Worm (Caenorhabditis elegans) whole organism, mixed stage, embryonic: ENCODE results near the gene sri-30.
A peak's percentile ranks its signal among the peaks of the same experiment; 100 is the strongest.

Experiments
- M03D4.4 ChIP-seq: sonication (generic microtip); optimal IDR thresholded peaks from 2 replicates; lab custom pipeline; 2017; ENCODE audit warnings: mild to moderate bottlenecking, missing genetic modification characterization, missing compliant biosample characterization
- bed-3 ChIP-seq: fragments of 200-800 bp; sonication (Bioruptor generic); optimal IDR thresholded peaks from 3 replicates; lab custom pipeline; 2018; ENCODE audit warnings: mild to moderate bottlenecking, missing genetic modification characterization, moderate library complexity, missing compliant biosample characterization
- blmp-1 ChIP-seq: fragments of 150-350 bp; optimal IDR thresholded peaks from 2 replicates; lab custom pipeline; 2014; ENCODE audit warnings: missing biosample characterization, missing genetic modification characterization
- ceh-39 ChIP-seq: fragments of 150-350 bp; optimal IDR thresholded peaks from 2 replicates; lab custom pipeline; 2014; ENCODE audit warnings: missing biosample characterization, missing genetic modification characterization
- ceh-43 ChIP-seq: fragments of 200-800 bp; sonication (Bioruptor generic); optimal IDR thresholded peaks from 2 replicates; lab custom pipeline; 2018; ENCODE audit warnings: mild to moderate bottlenecking, missing genetic modification characterization, moderate library complexity, missing compliant biosample characterization
- ceh-83 ChIP-seq: fragments of 200-800 bp; sonication (Bioruptor generic); optimal IDR thresholded peaks from 2 replicates; lab custom pipeline; 2018; ENCODE audit warnings: mild to moderate bottlenecking, missing genetic modification characterization, missing compliant biosample characterization
- ces-1 ChIP-seq: fragments of 150-350 bp; optimal IDR thresholded peaks from 2 replicates; lab custom pipeline; 2014; ENCODE audit warnings: missing biosample characterization, missing genetic modification reagents, missing genetic modification characterization
- cnd-1 ChIP-seq: fragments of 200-800 bp; sonication (Bioruptor generic); optimal IDR thresholded peaks from 2 replicates; lab custom pipeline; 2018; ENCODE audit warnings: mild to moderate bottlenecking, missing genetic modification characterization, missing compliant biosample characterization
- drap-1 ChIP-seq: fragments of 200-800 bp; sonication (Bioruptor generic); optimal IDR thresholded peaks from 3 replicates; lab custom pipeline; 2018; ENCODE audit warnings: mild to moderate bottlenecking, missing genetic modification characterization, missing compliant biosample characterization
- elt-1 ChIP-seq: sonication (generic microtip); optimal IDR thresholded peaks from 2 replicates; lab custom pipeline; 2017; ENCODE audit warnings: missing genetic modification characterization, mild to moderate bottlenecking, missing compliant biosample characterization, antibody characterized with exemption, moderate library complexity, borderline replicate concordance; ENCODE audit not compliant: insufficient read depth
- elt-3 ChIP-seq: fragments of 150-350 bp; optimal IDR thresholded peaks from 2 replicates; lab custom pipeline; 2014; ENCODE audit warnings: missing biosample characterization, missing genetic modification characterization
- flh-1 ChIP-seq: fragments of 200-800 bp; sonication (Bioruptor generic); optimal IDR thresholded peaks from 2 replicates; lab custom pipeline; 2018; ENCODE audit warnings: mild to moderate bottlenecking, missing genetic modification characterization, moderate library complexity, missing compliant biosample characterization
- ham-2 ChIP-seq: fragments of 200-800 bp; sonication (Bioruptor generic); optimal IDR thresholded peaks from 2 replicates; lab custom pipeline; 2018; ENCODE audit warnings: mild to moderate bottlenecking, missing genetic modification characterization, missing compliant biosample characterization
- hlh-1 ChIP-seq: fragments of 150-350 bp; optimal IDR thresholded peaks from 2 replicates; lab custom pipeline; 2014; ENCODE audit warnings: missing biosample characterization, missing genetic modification reagents, missing genetic modification characterization
- lin-13 ChIP-seq: fragments of 150-350 bp; optimal IDR thresholded peaks from 2 replicates; lab custom pipeline; 2014; ENCODE audit warnings: missing biosample characterization, missing genetic modification characterization
- lin-32 ChIP-seq: fragments of 200-800 bp; sonication (Bioruptor generic); optimal IDR thresholded peaks from 2 replicates; lab custom pipeline; 2018; ENCODE audit warnings: mild to moderate bottlenecking, missing genetic modification characterization, missing compliant biosample characterization
- lsy-2 ChIP-seq: fragments of 150-350 bp; optimal IDR thresholded peaks from 2 replicates; lab custom pipeline; 2014; ENCODE audit warnings: missing biosample characterization, missing genetic modification characterization
- mab-5 ChIP-seq: fragments of 150-350 bp; optimal IDR thresholded peaks from 2 replicates; lab custom pipeline; 2014; ENCODE audit warnings: missing biosample characterization, missing genetic modification characterization
- mep-1 ChIP-seq: fragments of 150-350 bp; optimal IDR thresholded peaks from 2 replicates; lab custom pipeline; 2017; ENCODE audit warnings: missing biosample characterization, missing genetic modification reagents, missing genetic modification characterization, inconsistent platforms
- mls-2 ChIP-seq: sonication (generic microtip); optimal IDR thresholded peaks from 2 replicates; lab custom pipeline; 2016; ENCODE audit warnings: mild to moderate bottlenecking, missing genetic modification characterization, moderate library complexity, missing compliant biosample characterization
- nhr-12 ChIP-seq: fragments of 150-350 bp; optimal IDR thresholded peaks from 2 replicates; lab custom pipeline; 2014; ENCODE audit warnings: missing biosample characterization, missing genetic modification characterization
- nhr-2 ChIP-seq: fragments of 150-350 bp; optimal IDR thresholded peaks from 2 replicates; lab custom pipeline; 2014; ENCODE audit warnings: missing biosample characterization, missing genetic modification characterization
- nhr-237 ChIP-seq: fragments of 150-350 bp; optimal IDR thresholded peaks from 2 replicates; lab custom pipeline; 2014; ENCODE audit warnings: missing biosample characterization, missing genetic modification characterization
- nhr-28 ChIP-seq: fragments of 150-350 bp; optimal IDR thresholded peaks from 2 replicates; lab custom pipeline; 2014; ENCODE audit warnings: missing biosample characterization, missing genetic modification characterization
- nhr-76 ChIP-seq: sonication (generic microtip); optimal IDR thresholded peaks from 2 replicates; lab custom pipeline; 2017; ENCODE audit warnings: missing biosample characterization, missing genetic modification characterization
- pha-4 ChIP-seq: fragments of 150-350 bp; optimal IDR thresholded peaks from 2 replicates; lab custom pipeline; 2018; ENCODE audit warnings: missing biosample characterization, missing genetic modification reagents, missing genetic modification characterization
- sem-2 ChIP-seq: fragments of 200-800 bp; sonication (Bioruptor generic); optimal IDR thresholded peaks from 2 replicates; lab custom pipeline; 2018; ENCODE audit warnings: mild to moderate bottlenecking, missing genetic modification characterization, missing compliant biosample characterization
- snpc-4 ChIP-seq: fragments of 150-350 bp; optimal IDR thresholded peaks from 2 replicates; lab custom pipeline; 2014; ENCODE audit warnings: missing biosample characterization, missing genetic modification characterization
- sptf-1 ChIP-seq: sonication (generic microtip); optimal IDR thresholded peaks from 2 replicates; lab custom pipeline; 2017; ENCODE audit warnings: mild to moderate bottlenecking, missing genetic modification characterization, moderate library complexity, missing compliant biosample characterization
- tbx-8 ChIP-seq: fragments of 200-800 bp; sonication (Bioruptor generic); optimal IDR thresholded peaks from 2 replicates; lab custom pipeline; 2018; ENCODE audit warnings: mild to moderate bottlenecking, missing genetic modification characterization, moderate library complexity, missing compliant biosample characterization
- unc-120 ChIP-seq: sonication (generic microtip); optimal IDR thresholded peaks from 2 replicates; lab custom pipeline; 2017; ENCODE audit warnings: missing genetic modification characterization, missing compliant biosample characterization; ENCODE audit not compliant: poor library complexity, severe bottlenecking
- unc-39 ChIP-seq: fragments of 150-350 bp; optimal IDR thresholded peaks from 2 replicates; lab custom pipeline; 2014; ENCODE audit warnings: missing biosample characterization, missing genetic modification characterization
- unc-62 ChIP-seq: fragments of 150-350 bp; optimal IDR thresholded peaks from 2 replicates; lab custom pipeline; 2014; ENCODE audit warnings: missing biosample characterization, missing genetic modification reagents, missing genetic modification characterization
- zip-8 ChIP-seq: fragments of 150-350 bp; optimal IDR thresholded peaks from 2 replicates; lab custom pipeline; 2014; ENCODE audit warnings: missing biosample characterization, missing genetic modification characterization
- ztf-11 ChIP-seq: fragments of 150-350 bp; optimal IDR thresholded peaks from 2 replicates; lab custom pipeline; 2014; ENCODE audit warnings: missing biosample characterization, missing genetic modification characterization

sri-30 gene

ce11 chrII:3070182-3070581 lies 24.2 kb downstream of the sri-30 start:
- TF ChIP-seq ceh-83 (GFP tag; lab: Kevin White, UChicago), result no peak
- TF ChIP-seq ceh-39 (tag; lab: Kevin White, UChicago), result no peak
- no peak for TF ChIP-seq unc-120 (tag; lab: Kevin White, UChicago)
- TF ChIP-seq ham-2 (GFP tag; lab: Kevin White, UChicago), result no peak
- TF ChIP-seq, all 35 proteins: peak for 0

ce11 chrII:3071012-3071749 lies 25.2 kb downstream of the sri-30 start, which contains the start of gene Y25C1A.7:
Y25C1A.7 (minus strand) TSS chrII:3071062.
- TF ChIP-seq nhr-2 (no peak), pha-4 (tag; lab: Kevin White, UChicago) (no peak), lin-32 (no peak), nhr-237 (tag; lab: Kevin White, UChicago) (no peak), sptf-1 (tag; lab: Kevin White, UChicago) (no peak), ceh-83 (GFP tag; lab: Kevin White, UChicago) (no peak), mab-5 (no peak), mls-2 (no peak), lsy-2 (tag; lab: Kevin White, UChicago) (no peak), ztf-11 (tag; lab: Kevin White, UChicago) (no peak), flh-1 (no peak)

ce11 chrII:3076915-3077314 lies 30.9 kb downstream of the sri-30 start, which contains the start of gene Y25C1A.8:
Y25C1A.8 (minus strand) TSS chrII:3076959.
- TF ChIP-seq nhr-76 (tag; lab: Kevin White, UChicago), result no peak
- no peak for TF ChIP-seq zip-8 (tag; lab: Kevin White, UChicago)
- no peak for TF ChIP-seq ceh-39 (tag; lab: Kevin White, UChicago)
- TF ChIP-seq tbx-8 (GFP tag; lab: Kevin White, UChicago), result peak; percentile 20
- TF ChIP-seq snpc-4 (tag; lab: Kevin White, UChicago), result no peak
- no peak for TF ChIP-seq nhr-2
- TF ChIP-seq unc-120 (tag; lab: Kevin White, UChicago), result peak; percentile 10
- TF ChIP-seq lsy-2 (tag; lab: Kevin White, UChicago), result peak; percentile 99
- TF ChIP-seq sptf-1 (tag; lab: Kevin White, UChicago), result peak; percentile 70
- TF ChIP-seq ceh-43 (GFP tag; lab: Kevin White, UChicago), result peak; percentile 44
- no peak for TF ChIP-seq nhr-12 (tag; lab: Kevin White, UChicago)
- TF ChIP-seq cnd-1 (tag; lab: Kevin White, UChicago), result no peak
- TF ChIP-seq lin-32, result no peak
- peak; percentile 68 for TF ChIP-seq ceh-83 (GFP tag; lab: Kevin White, UChicago)
- TF ChIP-seq nhr-28 (tag; lab: Kevin White, UChicago), result no peak
- TF ChIP-seq pha-4 (tag; lab: Kevin White, UChicago), result peak; percentile 78
- TF ChIP-seq mep-1 (tag; lab: Kevin White, UChicago), result peak; percentile 49
- peak; percentile 31 for TF ChIP-seq elt-1 (tag; lab: Kevin White, UChicago)
- peak; percentile 44 for TF ChIP-seq mls-2
- peak; percentile 30 for TF ChIP-seq unc-62 (GFP tag; lab: Kevin White, UChicago)
- TF ChIP-seq ces-1 (GFP tag; lab: Kevin White, UChicago), result peak; percentile 76
- TF ChIP-seq lin-13 (tag; lab: Kevin White, UChicago), result peak; percentile 70
- TF ChIP-seq M03D4.4 (tag; lab: Kevin White, UChicago), result no peak
- TF ChIP-seq blmp-1 (tag; lab: Kevin White, UChicago), result no peak
- TF ChIP-seq unc-39 (tag; lab: Kevin White, UChicago), result no peak
- TF ChIP-seq sem-2 (GFP tag; lab: Kevin White, UChicago), result no peak
- TF ChIP-seq ham-2 (GFP tag; lab: Kevin White, UChicago), result peak; percentile 7
- no peak for TF ChIP-seq flh-1
- TF ChIP-seq nhr-237 (tag; lab: Kevin White, UChicago), result peak; percentile 26
- TF ChIP-seq elt-3 (tag; lab: Kevin White, UChicago), result no peak
- no peak for TF ChIP-seq hlh-1 (tag; lab: Kevin White, UChicago)
- peak; percentile 59 for TF ChIP-seq bed-3
- peak; percentile 68 for TF ChIP-seq drap-1 (GFP tag; lab: Kevin White, UChicago)
- no peak for TF ChIP-seq mab-5
- TF ChIP-seq ztf-11 (tag; lab: Kevin White, UChicago), result no peak
